Fruit fly (Drosophila melanogaster): ENCODE measurements around the gene Sema1a.
A peak's percentile ranks its signal among the peaks of the same experiment; 100 is the strongest.

Sema1a gene

DNA sequence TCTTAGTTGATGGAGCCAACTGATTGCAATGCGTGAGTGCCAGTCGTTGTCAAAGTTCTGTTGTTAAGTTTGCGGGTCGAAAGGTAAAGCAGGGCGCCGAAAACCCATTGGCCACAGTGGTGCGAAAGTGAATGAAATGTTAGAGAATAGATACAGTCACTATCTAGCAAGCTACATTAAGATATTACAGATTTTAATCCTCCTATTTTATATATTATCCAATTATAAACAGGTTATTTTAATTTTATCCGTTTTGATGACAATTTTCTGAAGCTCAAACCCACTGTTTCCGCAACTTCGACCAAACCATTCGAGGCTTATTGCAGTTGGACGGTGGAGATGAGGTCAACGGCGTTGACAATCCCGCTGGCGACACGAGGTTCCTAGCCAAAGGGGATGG lies 10.5 kb downstream of the Sema1a start (continued):
- no peak for TF ChIP-seq zfh2 (GFP tag; optimal IDR thresholded peaks at IDR 0.05)
- no peak for TF ChIP-seq Lpt (GFP tag; optimal IDR thresholded peaks at IDR 0.05)
- TF ChIP-seq CG11093 (GFP tag; IDR thresholded peaks at IDR 0.05): no peak; the same call in 2 of the 3 replicates
- peak; percentile 10 for TF ChIP-seq Hr3 (GFP tag; optimal IDR thresholded peaks at IDR 0.05)
- TF ChIP-seq pnt (GFP tag; optimal IDR thresholded peaks at IDR 0.05): no peak
- peak; percentile 54 for TF ChIP-seq CG17361 (GFP tag; IDR thresholded peaks at IDR 0.05)
- no peak for TF ChIP-seq CG9817 (tag; optimal IDR thresholded peaks at IDR 0.05)
- no peak for TF ChIP-seq Taf1 (GFP tag; IDR thresholded peaks at IDR 0.05)
- no peak for TF ChIP-seq Tbp (GFP tag; optimal IDR thresholded peaks at IDR 0.05)
- TF ChIP-seq CG6791 (GFP tag; IDR thresholded peaks at IDR 0.05; ENCODE audit: partially characterized antibody): no peak
- 0 out of 2 replicates have a peak, but pooled peaks have one; percentile 22 for TF ChIP-seq CG4360 (GFP tag; IDR thresholded peaks at IDR 0.05)
- TF ChIP-seq crp (GFP tag; optimal IDR thresholded peaks at IDR 0.05): no peak
- peak; percentile 72 for TF ChIP-seq Xrp1 (GFP tag; IDR thresholded peaks at IDR 0.05)
- peak; percentile 40 for TF ChIP-seq Six4 (GFP tag; optimal IDR thresholded peaks at IDR 0.05)
- TF ChIP-seq Gsc (GFP tag; IDR thresholded peaks at IDR 0.05): no peak
- TF ChIP-seq mam (GFP tag; optimal IDR thresholded peaks at IDR 0.05): no peak
- no peak for TF ChIP-seq Gug (GFP tag; IDR thresholded peaks at IDR 0.05)
- no peak for TF ChIP-seq Usf (GFP tag; optimal IDR thresholded peaks at IDR 0.05)
- TF ChIP-seq CG3163 (GFP tag; optimal IDR thresholded peaks at IDR 0.05): no peak
- no peak for TF ChIP-seq Dip3 (GFP tag; optimal IDR thresholded peaks at IDR 0.05)
- no peak for TF ChIP-seq tx (GFP tag; optimal IDR thresholded peaks at IDR 0.05)
- no peak for TF ChIP-seq rib (GFP tag; IDR thresholded peaks at IDR 0.05)
- peak; percentile 43 for TF ChIP-seq CG4424 (GFP tag; optimal IDR thresholded peaks at IDR 0.05)
- no peak for TF ChIP-seq CG17568 (GFP tag; optimal IDR thresholded peaks at IDR 0.05)
- no peak for TF ChIP-seq CG7963 (GFP tag; IDR thresholded peaks at IDR 0.05; ENCODE audit: partially characterized antibody)
- TF ChIP-seq Dp (GFP tag; optimal IDR thresholded peaks at IDR 0.05): no peak
- peak; percentile 23; the same call in 1 of the 3 replicates for TF ChIP-seq B-H1 (GFP tag; IDR thresholded peaks at IDR 0.05)
- TF ChIP-seq CG3847 (GFP tag; IDR thresholded peaks at IDR 0.05): no peak
- peak; percentile 17 for TF ChIP-seq CG14710 (tag; optimal IDR thresholded peaks at IDR 0.05)
- TF ChIP-seq gem (tag; optimal IDR thresholded peaks at IDR 0.05): peak; percentile 51
- no peak for TF ChIP-seq Lhr (GFP tag; optimal IDR thresholded peaks at IDR 0.05)
- no peak for TF ChIP-seq ac (GFP tag; optimal IDR thresholded peaks at IDR 0.05)
- TF ChIP-seq CG7839 (tag; optimal IDR thresholded peaks at IDR 0.05): peak; percentile 61
- TF ChIP-seq sima (GFP tag; optimal IDR thresholded peaks at IDR 0.05): no peak
- TF ChIP-seq CG11695 (GFP tag; IDR thresholded peaks at IDR 0.05): peak; percentile 67
- no peak for TF ChIP-seq CG12071 (GFP tag; optimal IDR thresholded peaks at IDR 0.05)
- TF ChIP-seq Chrac-16 (GFP tag; optimal IDR thresholded peaks at IDR 0.05): peak; percentile 24
- no peak for TF ChIP-seq CG2129 (GFP tag; IDR thresholded peaks at IDR 0.05; ENCODE audit: partially characterized antibody)
- no peak for TF ChIP-seq Atf3 (GFP tag; optimal IDR thresholded peaks at IDR 0.05)
- no peak for TF ChIP-seq Mad (GFP tag; optimal IDR thresholded peaks at IDR 0.05)
- no peak for TF ChIP-seq CG30020 (tag; optimal IDR thresholded peaks at IDR 0.05)
- TF ChIP-seq CG8924 (tag; optimal IDR thresholded peaks at IDR 0.05): no peak
- TF ChIP-seq CG8089 (GFP tag; optimal IDR thresholded peaks at IDR 0.05): no peak
- no peak for TF ChIP-seq caup (GFP tag; optimal IDR thresholded peaks at IDR 0.05; ENCODE audit: severe bottlenecking)
- TF ChIP-seq Hr78 (GFP tag; optimal IDR thresholded peaks at IDR 0.05): no peak
- TF ChIP-seq dimm (GFP tag; IDR thresholded peaks at IDR 0.05): no peak
- TF ChIP-seq MBD-R2 (GFP tag; IDR thresholded peaks at IDR 0.05): no peak
- no peak for TF ChIP-seq aop (GFP tag; IDR thresholded peaks at IDR 0.05)
- TF ChIP-seq tap (tag; optimal IDR thresholded peaks at IDR 0.05): no peak
- no peak for TF ChIP-seq abd-A (tag; optimal IDR thresholded peaks at IDR 0.05)
- TF ChIP-seq Atf-2 (GFP tag; optimal IDR thresholded peaks at IDR 0.05): no peak
- TF ChIP-seq CG14014 (GFP tag; IDR thresholded peaks at IDR 0.05): no peak

Data from whole organism, embryonic.